Worm (Caenorhabditis elegans) whole organism, L4/young adult: ENCODE results near the gene C28C12.12.

Experiments
- W03F9.2 ChIP-seq: fragments of 150-350 bp; optimal IDR thresholded peaks from 2 replicates; lab custom pipeline; 2014; ENCODE audit warnings: missing biosample characterization, missing genetic modification characterization
- him-1 ChIP-seq: sonication (generic microtip); optimal IDR thresholded peaks from 2 replicates; lab custom pipeline; 2016; ENCODE audit warnings: missing genotype, missing genetic modification reagents, missing genetic modification characterization, missing compliant biosample characterization

DNA sequence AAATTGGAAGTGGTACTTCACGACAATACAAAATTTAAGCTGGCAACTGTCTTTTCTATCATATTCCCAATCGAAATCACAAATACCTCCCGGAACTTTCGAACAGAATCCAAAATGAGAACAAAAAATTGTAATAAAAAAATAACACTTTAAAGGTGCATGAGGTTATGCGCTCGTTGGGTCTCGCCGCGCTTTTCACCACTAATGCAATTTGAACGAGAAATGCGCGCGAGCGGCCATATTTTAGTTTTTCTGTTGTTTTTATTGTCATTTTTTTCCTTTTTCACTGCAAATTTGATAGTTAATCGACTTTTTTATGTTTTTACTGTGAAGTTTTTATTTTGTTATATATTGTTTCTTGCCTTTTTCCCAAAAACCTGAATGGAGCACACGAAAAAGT is 14.9 kb upstream of the C28C12.12 start, which contains the start of gene mes-6:
- TF ChIP-seq him-1: no peak
- peak; percentile 70 for TF ChIP-seq W03F9.2 (tag; lab: Kevin White, UChicago)
